Worm (Caenorhabditis elegans): ENCODE measurements around the gene Y73B6A.1.

The Y73B6A.1 gene

DNA sequence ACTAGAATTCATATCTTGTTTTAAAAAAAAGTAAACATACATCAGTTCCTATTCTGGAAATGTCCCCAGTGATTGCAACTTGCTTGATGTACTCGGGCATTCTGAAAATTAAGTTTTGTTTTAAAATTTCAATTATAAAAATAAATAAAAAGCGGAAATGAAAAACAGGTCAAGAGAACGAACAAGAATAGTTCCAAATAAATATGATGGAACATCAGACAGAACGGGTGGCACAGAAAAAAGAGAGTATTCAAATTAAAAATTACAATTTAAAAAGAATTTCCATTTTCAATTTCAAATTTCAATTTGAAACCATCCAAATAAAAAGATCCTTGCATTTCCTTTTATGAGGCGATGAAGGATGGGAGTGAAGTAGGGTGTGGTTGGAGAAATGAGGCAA is 46.5 kb downstream of the Y73B6A.1 start, which contains the start of gene C01B10.3:
C01B10.3 (minus strand) TSS at position 101 of the 400 bp plus-strand sequence.
- TF ChIP-seq dve-1 (tag; optimal IDR thresholded peaks at IDR 0.05) (no peak), ceh-30 (tag; optimal IDR thresholded peaks at IDR 0.05) (no peak), unc-86 (tag; optimal IDR thresholded peaks at IDR 0.05) (no peak), mec-3 (tag; optimal IDR thresholded peaks at IDR 0.05; ENCODE audit: borderline replicate concordance) (no peak), fkh-10 (GFP tag; optimal IDR thresholded peaks at IDR 0.05) (no peak), pat-9 (tag; optimal IDR thresholded peaks at IDR 0.05) (no peak), ceh-14 (tag; optimal IDR thresholded peaks at IDR 0.05) (no peak), F13H6.1 (tag; optimal IDR thresholded peaks at IDR 0.05) (no peak), ceh-45 (GFP tag; IDR thresholded peaks at IDR 0.05) (no peak)

ce11 chrIV:6618607-6619006 is 49.2 kb downstream of the Y73B6A.1 start:
- TF ChIP-seq pat-9 (tag; optimal IDR thresholded peaks at IDR 0.05) (no peak), ceh-22 (tag; optimal IDR thresholded peaks at IDR 0.05) (no peak), hlh-8 (tag; optimal IDR thresholded peaks at IDR 0.05) (no peak), fkh-6 (tag; optimal IDR thresholded peaks at IDR 0.05) (no peak), hlh-30 (tag; optimal IDR thresholded peaks at IDR 0.05; ENCODE audit: insufficient read depth) (no peak), ets-4 (tag; optimal IDR thresholded peaks at IDR 0.05) (no peak), lim-6 (tag; optimal IDR thresholded peaks at IDR 0.05) (no peak), ceh-2 (tag; optimal IDR thresholded peaks at IDR 0.05) (no peak), hlh-6 (tag; optimal IDR thresholded peaks at IDR 0.05) (no peak)

ce11 chrIV:6613296-6613695 is 54.5 kb downstream of the Y73B6A.1 start, which contains the start of gene drh-1:
Gene drh-1, minus strand, starts transcription at chrIV:6613353.
- no peak for TF ChIP-seq hlh-15 (tag; optimal IDR thresholded peaks at IDR 0.05)
- no peak for TF ChIP-seq pha-4 (tag; optimal IDR thresholded peaks at IDR 0.05)
- TF ChIP-seq hlh-8 (tag; optimal IDR thresholded peaks at IDR 0.05) = no peak
- no peak for TF ChIP-seq che-1 (tag; optimal IDR thresholded peaks at IDR 0.05)
- TF ChIP-seq ceh-2 (tag; optimal IDR thresholded peaks at IDR 0.05) = no peak
- TF ChIP-seq elt-4 (tag; optimal IDR thresholded peaks at IDR 0.05) = no peak
- TF ChIP-seq dmd-4 (tag; optimal IDR thresholded peaks at IDR 0.05; ENCODE audit: borderline replicate concordance) = no peak
- no peak for TF ChIP-seq C38D4.7 (GFP tag; optimal IDR thresholded peaks at IDR 0.05)
- no peak for TF ChIP-seq ceh-6 (GFP tag; optimal IDR thresholded peaks at IDR 0.05)
- no peak for TF ChIP-seq Y22D7AL.16 (tag; optimal IDR thresholded peaks at IDR 0.05)
